Worm (Caenorhabditis elegans) whole organism, dauer: ENCODE data around the gene mdt-28.

Source experiments
- unc-62 ChIP-seq: sonication (generic microtip); optimal IDR thresholded peaks from 2 replicates; lab custom pipeline; 2017; ENCODE audit warnings: missing biosample characterization, missing genetic modification reagents, missing genetic modification characterization

mdt-28 gene

DNA sequence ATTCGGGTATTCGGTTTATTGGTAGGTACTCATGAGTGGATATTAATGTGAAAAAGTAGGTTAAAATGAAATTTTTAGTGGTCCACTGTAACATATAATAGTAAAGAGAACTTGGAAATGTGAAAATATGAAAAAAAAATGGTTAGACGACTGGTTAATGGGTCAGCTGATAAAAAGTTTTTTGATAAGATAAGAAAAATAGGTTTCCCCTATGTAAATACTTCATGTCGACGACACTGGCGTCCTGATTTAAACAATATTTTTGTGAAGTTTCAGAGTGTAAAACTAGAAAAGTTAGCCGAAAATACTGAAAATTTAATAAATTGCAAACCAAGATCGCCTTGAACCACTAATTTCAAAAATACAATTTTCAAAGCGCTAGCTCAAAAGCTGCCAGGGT, 42.1 kb downstream of the mdt-28 start, which contains the start of gene F21A3.11:
F21A3.11 (minus strand) TSS at position 117 of the 400 bp plus-strand sequence.
- no peak for TF ChIP-seq unc-62 (GFP tag; lab: Kevin White, UChicago)

DNA sequence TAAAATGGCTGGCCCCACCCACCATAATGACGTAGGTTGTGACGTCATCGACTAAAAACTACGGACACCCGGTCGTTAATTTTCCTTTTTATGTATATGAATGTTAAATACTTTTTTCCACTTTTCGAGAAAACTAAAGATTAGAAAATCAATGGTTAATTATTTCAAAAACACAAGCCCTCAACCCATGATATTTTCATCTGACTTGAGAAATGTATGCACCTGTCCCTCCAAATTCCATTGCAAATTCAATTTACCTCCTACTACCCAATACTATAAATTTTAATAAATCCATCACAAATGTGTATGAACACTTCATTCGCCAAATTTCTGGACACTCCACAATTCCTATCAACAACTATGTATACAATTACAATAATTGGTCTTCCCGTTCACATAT, 46.1 kb downstream of the mdt-28 start, which contains the start of gene srh-276:
srh-276 (plus strand) TSS at position 301 of the 400 bp plus-strand sequence.
- no peak for TF ChIP-seq unc-62 (GFP tag; lab: Kevin White, UChicago)
